Worm (Caenorhabditis elegans) whole organism, L4 larva: ENCODE results near the gene Y47D3A.31.

Experiments used
- D1046.2 ChIP-seq: fragments of 200-800 bp; sonication (Bioruptor generic); IDR thresholded peaks from 2 replicates; pipeline ENCODE4 v1.3.6; 2022; ENCODE audit warnings: missing genetic modification characterization, missing compliant biosample characterization
- F44E2.7 ChIP-seq: fragments of 200-800 bp; sonication (Bioruptor generic); IDR thresholded peaks from 2 replicates; pipeline ENCODE4 v2.1.2; 2022; ENCODE audit warnings: missing genetic modification characterization, missing compliant biosample characterization
- F49E8.2 ChIP-seq: sonication (generic microtip); optimal IDR thresholded peaks from 2 replicates; lab custom pipeline; 2016; ENCODE audit warnings: missing compliant biosample characterization, mild to moderate bottlenecking, missing genetic modification characterization, borderline replicate concordance
- T26A8.4 ChIP-seq: fragments of 200-800 bp; sonication (Bioruptor generic); IDR thresholded peaks from 2 replicates; pipeline ENCODE4 v1.3.6; 2022; ENCODE audit warnings: missing genetic modification characterization, missing compliant biosample characterization
- Y48G9A.11 ChIP-seq: fragments of 200-800 bp; sonication (Bioruptor generic); IDR thresholded peaks from 2 replicates; pipeline ENCODE4 v1.3.6; 2022; ENCODE audit warnings: missing genetic modification reagents, missing genetic modification characterization, missing compliant biosample characterization
- Y75B8A.6 ChIP-seq: fragments of 200-800 bp; sonication (Bioruptor generic); IDR thresholded peaks from 2 replicates; pipeline ENCODE4 v1.3.6; 2022; ENCODE audit warnings: missing genetic modification reagents, missing genetic modification characterization, missing compliant biosample characterization
- ama-1 ChIP-seq: fragments of 150-350 bp; optimal IDR thresholded peaks from 2 replicates; lab custom pipeline; 2014; ENCODE audit warnings: inconsistent platforms, mixed read lengths
- ceh-28 ChIP-seq: fragments of 150-350 bp; optimal IDR thresholded peaks from 2 replicates; lab custom pipeline; 2014; ENCODE audit warnings: missing biosample characterization, missing genetic modification reagents, missing genetic modification characterization
- ceh-32 ChIP-seq: sonication (generic microtip); optimal IDR thresholded peaks from 2 replicates; lab custom pipeline; 2016; ENCODE audit warnings: mild to moderate bottlenecking, missing genetic modification characterization, missing compliant biosample characterization; ENCODE audit not compliant: poor library complexity
- ceh-44 ChIP-seq: fragments of 200-800 bp; sonication (Bioruptor generic); IDR thresholded peaks from 2 replicates; pipeline ENCODE4 v1.3.6; 2022; ENCODE audit warnings: missing genetic modification reagents, missing genetic modification characterization, missing compliant biosample characterization
- ces-1 ChIP-seq: fragments of 150-350 bp; sonication (generic microtip); optimal IDR thresholded peaks from 4 replicates; lab custom pipeline; 2014; ENCODE audit warnings: missing biosample characterization, missing genetic modification reagents, missing genetic modification characterization
- cey-2 ChIP-seq: sonication (generic microtip); optimal IDR thresholded peaks from 3 replicates; lab custom pipeline; 2017; ENCODE audit warnings: missing genetic modification characterization, mild to moderate bottlenecking, missing compliant biosample characterization, antibody characterized with exemption, borderline replicate concordance; ENCODE audit not compliant: insufficient read depth
- daf-16 ChIP-seq, 3 experiments: sonication (generic microtip); optimal IDR thresholded peaks; 2 replicates each; lab custom pipeline; 2016 to 2017; ENCODE audit warnings: missing genetic modification characterization in 3 of 3, missing genetic modification reagents in 3 of 3, mild to moderate bottlenecking in 2 of 3, missing compliant biosample characterization in 2 of 3, missing biosample characterization in 1 of 3, moderate library complexity in 1 of 3
- dmd-6 ChIP-seq: fragments of 200-800 bp; sonication (Bioruptor generic); IDR thresholded peaks from 2 replicates; pipeline ENCODE4 v1.3.6; 2022; ENCODE audit warnings: missing genetic modification reagents, missing genetic modification characterization, missing compliant biosample characterization
- duxl-1 ChIP-seq: sonication (generic microtip); optimal IDR thresholded peaks from 2 replicates; lab custom pipeline; 2016; ENCODE audit warnings: mild to moderate bottlenecking, missing genetic modification characterization, moderate library complexity, missing compliant biosample characterization; ENCODE audit not compliant: poor library complexity
- dve-1 ChIP-seq: sonication (generic microtip); optimal IDR thresholded peaks from 2 replicates; lab custom pipeline; 2017; ENCODE audit warnings: antibody characterized with exemption, mild to moderate bottlenecking, missing genetic modification characterization, missing compliant biosample characterization; ENCODE audit not compliant: insufficient read depth
- egl-43 ChIP-seq: fragments of 200-800 bp; sonication (Bioruptor generic); IDR thresholded peaks from 2 replicates; pipeline ENCODE4 v1.3.6; 2022; ENCODE audit warnings: missing genetic modification reagents, missing genetic modification characterization, missing compliant biosample characterization
- fos-1 ChIP-seq: fragments of 150-350 bp; optimal IDR thresholded peaks from 2 replicates; lab custom pipeline; 2014; ENCODE audit warnings: missing biosample characterization, missing genetic modification characterization
- gei-8 ChIP-seq: fragments of 200-800 bp; sonication (Bioruptor generic); optimal IDR thresholded peaks from 2 replicates; lab custom pipeline; 2018; ENCODE audit warnings: mild to moderate bottlenecking, missing genetic modification characterization, missing compliant biosample characterization
- hif-1 ChIP-seq, 2 experiments: sonication (generic microtip); optimal IDR thresholded peaks; 2 replicates each; lab custom pipeline; 2016 to 2017; ENCODE audit warnings: missing compliant biosample characterization in 2 of 2, missing genetic modification characterization in 2 of 2, missing genetic modification reagents in 2 of 2, missing genotype in 2 of 2, mild to moderate bottlenecking in 1 of 2
- lin-1 ChIP-seq: fragments of 200-800 bp; sonication (Bioruptor generic); IDR thresholded peaks from 2 replicates; pipeline ENCODE4 v1.3.6; 2022; ENCODE audit warnings: missing genetic modification reagents, missing genetic modification characterization, missing compliant biosample characterization
- lin-15B ChIP-seq: fragments of 150-350 bp; sonication (generic microtip); optimal IDR thresholded peaks from 3 replicates; lab custom pipeline; 2014; ENCODE audit warnings: missing biosample characterization, missing genetic modification characterization
- lin-38 ChIP-seq: fragments of 200-800 bp; sonication (Bioruptor generic); IDR thresholded peaks from 2 replicates; pipeline ENCODE4 v1.3.6; 2022; ENCODE audit warnings: missing genetic modification reagents, missing genetic modification characterization, missing compliant biosample characterization
- lin-39 ChIP-seq: fragments of 150-350 bp; optimal IDR thresholded peaks from 2 replicates; lab custom pipeline; 2014; ENCODE audit warnings: missing biosample characterization, missing genetic modification reagents, missing genetic modification characterization
- lsy-2 ChIP-seq, 2 experiments: fragments of 150-350 bp in 1 of 2; sonication (generic microtip) in 1 of 2; optimal IDR thresholded peaks; 2 replicates each; lab custom pipeline; 2014 to 2017; ENCODE audit warnings: missing biosample characterization in 2 of 2, missing genetic modification characterization in 2 of 2
- madf-5 ChIP-seq, 2 experiments: fragments of 200-800 bp; sonication (Bioruptor generic); IDR thresholded peaks; 2 replicates each; pipeline ENCODE4 v1.3.6; 2022; ENCODE audit warnings: missing compliant biosample characterization in 2 of 2, missing genetic modification characterization in 2 of 2
- madf-9 ChIP-seq: fragments of 200-800 bp; sonication (Bioruptor generic); conservative IDR thresholded peaks from 2 replicates; pipeline ENCODE4 v1.3.6; 2022; ENCODE audit warnings: missing genetic modification reagents, missing genetic modification characterization, missing compliant biosample characterization
- mdt-29 ChIP-seq: fragments of 200-800 bp; sonication (Bioruptor generic); IDR thresholded peaks from 2 replicates; pipeline ENCODE4 v1.3.6; 2022; ENCODE audit warnings: missing genetic modification reagents, missing genetic modification characterization, missing compliant biosample characterization
- mes-2 ChIP-seq: sonication (generic microtip); optimal IDR thresholded peaks from 2 replicates; lab custom pipeline; 2016; ENCODE audit warnings: missing genotype, mild to moderate bottlenecking, missing genetic modification characterization, missing compliant biosample characterization; ENCODE audit not compliant: poor library complexity, severe bottlenecking
- nhr-10 ChIP-seq: fragments of 150-350 bp; optimal IDR thresholded peaks from 2 replicates; lab custom pipeline; 2014; ENCODE audit warnings: missing biosample characterization, missing genetic modification characterization
- nhr-111 ChIP-seq: fragments of 200-800 bp; sonication (Bioruptor generic); optimal IDR thresholded peaks from 2 replicates; lab custom pipeline; 2018; ENCODE audit warnings: mild to moderate bottlenecking, missing genetic modification characterization, missing compliant biosample characterization
- nhr-237 ChIP-seq: sonication (generic microtip); optimal IDR thresholded peaks from 2 replicates; lab custom pipeline; 2017; ENCODE audit warnings: missing biosample characterization, missing genetic modification characterization
- nhr-76 ChIP-seq: fragments of 150-350 bp; optimal IDR thresholded peaks from 2 replicates; lab custom pipeline; 2014; ENCODE audit warnings: missing biosample characterization, missing genetic modification characterization
- nhr-77 ChIP-seq: fragments of 150-350 bp; optimal IDR thresholded peaks from 2 replicates; lab custom pipeline; 2014; ENCODE audit warnings: missing biosample characterization, missing genetic modification characterization
- pha-4 ChIP-seq, 2 experiments: fragments of 150-350 bp in 1 of 2; fragments of 200-800 bp in 1 of 2; sonication (Bioruptor generic) in 1 of 2; IDR thresholded peaks in 1 of 2; optimal IDR thresholded peaks in 1 of 2; 2 replicates each; pipeline versions ENCODE4 v1.3.6 to Lab custom; 2014 to 2022; ENCODE audit warnings: missing genetic modification characterization in 2 of 2, missing genetic modification reagents in 2 of 2, missing biosample characterization in 1 of 2, missing compliant biosample characterization in 1 of 2
- rbr-2 ChIP-seq: sonication (generic microtip); optimal IDR thresholded peaks from 2 replicates; lab custom pipeline; 2016; ENCODE audit warnings: missing genotype, missing genetic modification characterization, missing compliant biosample characterization
- sdz-12 ChIP-seq: fragments of 200-800 bp; sonication (Bioruptor generic); optimal IDR thresholded peaks from 2 replicates; lab custom pipeline; 2018; ENCODE audit warnings: mild to moderate bottlenecking, missing genetic modification characterization, missing compliant biosample characterization
- skn-1 ChIP-seq: fragments of 150-350 bp; optimal IDR thresholded peaks from 2 replicates; lab custom pipeline; 2014; ENCODE audit warnings: missing biosample characterization, missing genetic modification characterization
- snpc-1.2 ChIP-seq: fragments of 200-800 bp; sonication (Bioruptor generic); IDR thresholded peaks from 2 replicates; pipeline ENCODE4 v1.3.6; 2022; ENCODE audit warnings: missing genetic modification reagents, missing genetic modification characterization, missing compliant biosample characterization
- snpc-4 ChIP-seq: fragments of 150-350 bp; optimal IDR thresholded peaks from 2 replicates; lab custom pipeline; 2014; ENCODE audit warnings: missing biosample characterization, missing genetic modification characterization
- spr-1 ChIP-seq: sonication (generic microtip); optimal IDR thresholded peaks from 2 replicates; lab custom pipeline; 2016; ENCODE audit warnings: mild to moderate bottlenecking, missing genetic modification characterization, missing compliant biosample characterization
- tag-97 ChIP-seq: fragments of 200-800 bp; sonication (Bioruptor generic); IDR thresholded peaks from 2 replicates; pipeline ENCODE4 v1.3.6; 2022; ENCODE audit warnings: missing genetic modification characterization, missing compliant biosample characterization
- tra-1 ChIP-seq: fragments of 200-800 bp; sonication (Bioruptor generic); IDR thresholded peaks from 2 replicates; pipeline ENCODE4 v1.3.6; 2022; ENCODE audit warnings: missing genetic modification reagents, missing genetic modification characterization, missing compliant biosample characterization
- unc-130 ChIP-seq: sonication (generic microtip); optimal IDR thresholded peaks from 2 replicates; lab custom pipeline; 2016; ENCODE audit warnings: missing genetic modification reagents, missing genetic modification characterization, missing compliant biosample characterization
- unc-39 ChIP-seq: sonication (generic microtip); optimal IDR thresholded peaks from 2 replicates; lab custom pipeline; 2017; ENCODE audit warnings: missing biosample characterization, missing genetic modification characterization
- zag-1 ChIP-seq: fragments of 150-350 bp; optimal IDR thresholded peaks from 2 replicates; lab custom pipeline; 2014; ENCODE audit warnings: missing biosample characterization, missing genetic modification characterization
- zfp-2 ChIP-seq: sonication (generic microtip); optimal IDR thresholded peaks from 2 replicates; lab custom pipeline; 2016; ENCODE audit warnings: mild to moderate bottlenecking, missing genetic modification characterization, missing compliant biosample characterization
- zip-11 ChIP-seq: fragments of 200-800 bp; sonication (Bioruptor generic); IDR thresholded peaks from 2 replicates; pipeline ENCODE4 v1.3.6; 2022; ENCODE audit warnings: missing genetic modification characterization, missing compliant biosample characterization
- ztf-7 ChIP-seq: fragments of 150-350 bp; optimal IDR thresholded peaks from 2 replicates; lab custom pipeline; 2014; ENCODE audit warnings: missing biosample characterization, missing genetic modification characterization

Y47D3A.31 gene

ce11 chrIII:11119176-11119853, 37.7 kb downstream of the Y47D3A.31 start, which contains the start of the genes sup-35 and Y48A6C.4 (continued):
- TF ChIP-seq fos-1 (tag; lab: Kevin White, UChicago) (no peak), madf-9 (GFP tag; lab: Robert Waterston, UW) (no peak), ces-1 (no peak), unc-39 (no peak), ceh-28 (tag; lab: Kevin White, UChicago) (no peak), F44E2.7 (GFP tag; lab: Robert Waterston, UW) (no peak), cey-2 (no peak), snpc-1.2 (GFP tag; lab: Robert Waterston, UW) (no peak), zfp-2 (no peak), nhr-10 (no peak), Y48G9A.11 (GFP tag; lab: Robert Waterston, UW) (no peak), nhr-77 (peak; percentile 49), gei-8 (no peak), madf-5 (GFP tag; IDR thresholded peaks at IDR 0.05; lab: Robert Waterston, UW) (no peak), ceh-32 (tag; lab: Kevin White, UChicago) (no peak), Y75B8A.6 (GFP tag; lab: Robert Waterston, UW) (no peak), lin-1 (no peak), zag-1 (tag; lab: Kevin White, UChicago) (no peak), spr-1 (tag; lab: Kevin White, UChicago) (peak; percentile 21), mdt-29 (GFP tag; lab: Robert Waterston, UW) (no peak), rbr-2 (peak; percentile 78), egl-43 (GFP tag; lab: Robert Waterston, UW) (no peak), dve-1 (tag; lab: Kevin White, UChicago) (peak; percentile 66), lsy-2 (tag; optimal IDR thresholded peaks at IDR 0.05; lab: Kevin White, UChicago) (peak in 1 of 2 experiments; percentile 87), tag-97 (GFP tag; lab: Robert Waterston, UW) (no peak), F49E8.2 (tag; lab: Kevin White, UChicago) (no peak), T26A8.4 (GFP tag; lab: Robert Waterston, UW) (no peak), lin-38 (GFP tag; lab: Robert Waterston, UW) (peak; percentile 95), nhr-111 (GFP tag; lab: Kevin White, UChicago) (no peak), mes-2 (peak; percentile 96), D1046.2 (GFP tag; lab: Robert Waterston, UW) (no peak), skn-1 (tag; lab: Kevin White, UChicago) (no peak), duxl-1 (tag; lab: Kevin White, UChicago) (no peak), lin-39 (tag; lab: Kevin White, UChicago) (no peak), tra-1 (GFP tag; lab: Robert Waterston, UW) (no peak), nhr-237 (tag; lab: Kevin White, UChicago) (no peak), sdz-12 (GFP tag; lab: Kevin White, UChicago) (no peak), ceh-44 (peak; percentile 63; the same call in 1 of the 2 replicates), zip-11 (no peak), nhr-76 (no peak), dmd-6 (GFP tag; lab: Robert Waterston, UW) (peak; percentile 31; the same call in 1 of the 2 replicates), ama-1 (lab: Kevin White, UChicago) (no peak), lin-15B (tag; lab: Kevin White, UChicago) (peak; percentile 58), snpc-4 (peak; percentile 13), daf-16 (GFP tag; optimal IDR thresholded peaks at IDR 0.05; lab: Kevin White, UChicago) (peak in 1 of 2 experiments; percentile 14), daf-16 (tag; optimal IDR thresholded peaks at IDR 0.05; lab: Kevin White, UChicago) (peak; percentile 21), ztf-7 (peak; percentile 67), pha-4 (GFP tag; IDR thresholded peaks at IDR 0.05; lab: Robert Waterston, UW) (no peak), pha-4 (tag; optimal IDR thresholded peaks at IDR 0.05; lab: Kevin White, UChicago) (no peak), hif-1 (tag; optimal IDR thresholded peaks at IDR 0.05; lab: Kevin White, UChicago) (peak in 1 of 2 experiments; percentile 87), unc-130 (GFP tag; lab: Kevin White, UChicago) (peak; percentile 87)
